Worm (Caenorhabditis elegans) whole organism, young adult: ENCODE data around the gene F14E5.8.

ENCODE experiments used
- C17E4.6 ChIP-seq: fragments of 200-800 bp; sonication (Bioruptor generic); IDR thresholded peaks from 2 replicates; pipeline ENCODE4 v1.3.6; 2022; ENCODE audit warnings: missing genetic modification reagents, missing genetic modification characterization, missing compliant biosample characterization
- ccch-3 ChIP-seq: fragments of 200-800 bp; sonication (Bioruptor generic); optimal IDR thresholded peaks from 2 replicates; lab custom pipeline; 2018; ENCODE audit warnings: mild to moderate bottlenecking, missing genetic modification characterization, missing compliant biosample characterization
- dpff-1 ChIP-seq: sonication (generic microtip); optimal IDR thresholded peaks from 2 replicates; lab custom pipeline; 2017; ENCODE audit warnings: mild to moderate bottlenecking, missing genetic modification characterization, missing compliant biosample characterization
- nfya-1 ChIP-seq: sonication (generic microtip); optimal IDR thresholded peaks from 2 replicates; lab custom pipeline; 2017; ENCODE audit warnings: antibody characterized with exemption, missing compliant biosample characterization, missing genetic modification characterization, borderline replicate concordance; ENCODE audit not compliant: insufficient read depth
- pha-4 ChIP-seq: fragments of 150-350 bp; sonication (generic microtip); optimal IDR thresholded peaks from 2 replicates; lab custom pipeline; 2014; ENCODE audit warnings: missing biosample characterization, missing genetic modification reagents, missing genetic modification characterization
- sea-2 ChIP-seq: fragments of 200-800 bp; sonication (Bioruptor generic); IDR thresholded peaks from 2 replicates; pipeline ENCODE4 v1.3.6; 2022; ENCODE audit warnings: missing genetic modification characterization, missing compliant biosample characterization
- ztf-25 ChIP-seq: fragments of 200-800 bp; sonication (Bioruptor generic); IDR thresholded peaks from 2 replicates; pipeline ENCODE4 v1.3.6; 2022; ENCODE audit warnings: missing genetic modification reagents, missing genetic modification characterization, missing compliant biosample characterization

DNA sequence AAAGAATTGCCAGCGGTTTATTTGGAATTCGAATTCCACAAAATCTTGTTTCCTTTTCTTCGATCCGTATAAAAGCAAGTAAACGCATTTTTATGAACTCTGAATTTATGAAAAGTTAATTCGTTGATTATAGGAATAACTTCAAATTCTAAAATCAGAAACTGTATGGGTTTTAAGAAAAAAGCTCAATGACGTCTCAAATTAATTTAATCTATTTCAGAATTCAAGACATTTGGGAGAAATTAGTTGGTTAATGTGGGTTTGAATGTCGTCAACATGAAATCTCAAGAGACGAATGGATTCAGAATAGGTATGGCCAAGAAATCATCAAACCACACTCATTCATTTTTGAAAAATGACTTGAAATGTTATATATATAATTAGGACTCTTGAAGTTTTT, 23.9 kb upstream of the F14E5.8 start, which contains the start of gene F49E12.7:
- TF ChIP-seq dpff-1 (tag; lab: Kevin White, UChicago), result no peak
- TF ChIP-seq nfya-1, result no peak
- TF ChIP-seq ztf-25, result no peak
- no peak for TF ChIP-seq sea-2
- TF ChIP-seq pha-4, result no peak
- no peak for TF ChIP-seq C17E4.6 (GFP tag; lab: Robert Waterston, UW)
- no peak for TF ChIP-seq ccch-3 (GFP tag; lab: Kevin White, UChicago)
